Worm (Caenorhabditis elegans): ENCODE measurements around the gene C06H5.6.

The C06H5.6 gene

DNA sequence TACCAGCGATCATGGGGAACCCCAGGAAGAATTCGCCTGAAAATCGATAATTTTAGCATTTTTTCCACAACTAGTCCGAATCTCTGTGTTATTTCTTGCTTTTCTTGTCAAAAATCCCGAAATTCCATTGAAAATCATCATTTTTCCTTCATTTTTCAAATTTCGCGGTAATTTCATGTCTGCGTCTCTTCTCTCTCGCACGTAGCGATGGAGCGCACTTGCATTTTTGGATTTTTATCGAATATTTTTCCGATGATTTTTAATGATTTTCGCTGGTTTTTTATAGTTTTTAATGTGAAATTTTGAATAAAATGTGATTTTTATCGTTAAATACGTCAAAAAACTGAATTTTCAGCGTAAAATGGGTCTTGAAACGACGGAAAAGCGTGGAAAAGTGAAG lies 32.6 kb upstream of the C06H5.6 start, which contains the start of gene E01B7.2 (continued):
- no peak for TF ChIP-seq snpc-4 (GFP tag; optimal IDR thresholded peaks at IDR 0.05)
- TF ChIP-seq snpc-4 (tag; optimal IDR thresholded peaks at IDR 0.05): peak in 3 of 4 experiments; percentile 3 to 60 (median 27)
- no peak for TF ChIP-seq nhr-90 (tag; optimal IDR thresholded peaks at IDR 0.05)
- no peak for TF ChIP-seq Y79H2A.3 (GFP tag; conservative IDR thresholded peaks at IDR 0.05)
- TF ChIP-seq him-1 (tag; optimal IDR thresholded peaks at IDR 0.05): peak; percentile 36
- no peak for TF ChIP-seq ceh-27 (GFP tag; optimal IDR thresholded peaks at IDR 0.05)
- TF ChIP-seq hmg-20 (GFP tag; IDR thresholded peaks at IDR 0.05): no peak
- peak; percentile 40; the same call in 1 of the 2 replicates for TF ChIP-seq madf-8 (GFP tag; conservative IDR thresholded peaks at IDR 0.05)
- TF ChIP-seq lin-40 (tag; optimal IDR thresholded peaks at IDR 0.05): peak; percentile 70
- no peak for TF ChIP-seq madf-3 (GFP tag; IDR thresholded peaks at IDR 0.05)
- TF ChIP-seq zim-3 (tag; optimal IDR thresholded peaks at IDR 0.05): no peak
- peak; percentile 97 for TF ChIP-seq mcd-1 (GFP tag; IDR thresholded peaks at IDR 0.05)
- TF ChIP-seq repo-1 (tag; optimal IDR thresholded peaks at IDR 0.05): peak; percentile 6
- peak; percentile 75 for TF ChIP-seq rcor-1 (GFP tag; IDR thresholded peaks at IDR 0.05)
- no peak for TF ChIP-seq unc-130 (GFP tag; optimal IDR thresholded peaks at IDR 0.05)
- TF ChIP-seq tlf-1 (GFP tag; optimal IDR thresholded peaks at IDR 0.05): peak; percentile 27
- TF ChIP-seq nhr-179 (tag; optimal IDR thresholded peaks at IDR 0.05): no peak
- peak; percentile 74 for TF ChIP-seq Y53G8AR.9 (GFP tag; conservative IDR thresholded peaks at IDR 0.05)
- peak; percentile 70 for TF ChIP-seq F33H1.4 (GFP tag; IDR thresholded peaks at IDR 0.05)
- TF ChIP-seq F57A8.1 (GFP tag; optimal IDR thresholded peaks at IDR 0.05): no peak
- TF ChIP-seq tbp1 (GFP tag; optimal IDR thresholded peaks at IDR 0.05): peak; percentile 20
- peak; percentile 76 for TF ChIP-seq dpl-1 (GFP tag; optimal IDR thresholded peaks at IDR 0.05)

DNA sequence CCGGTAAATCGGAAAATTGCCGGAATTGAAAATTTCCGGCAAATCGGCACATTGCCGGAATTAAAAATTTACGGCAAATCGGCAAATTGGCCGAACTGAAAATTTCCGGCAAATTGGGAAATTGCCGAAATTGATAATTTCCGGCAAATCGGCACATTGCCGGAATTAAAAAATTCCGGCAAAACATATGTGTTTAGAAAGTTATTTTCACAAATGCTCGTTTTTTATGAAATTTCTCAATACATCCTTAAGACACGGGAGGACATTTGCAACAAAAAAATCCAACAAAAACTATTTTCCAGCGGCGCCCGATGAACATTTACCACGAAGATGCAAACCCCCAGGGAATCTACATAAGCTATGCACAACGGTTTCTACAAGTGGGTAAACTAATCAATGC lies 29.9 kb upstream of the C06H5.6 start, which contains the start of gene C06H5.8:
TSS of gene C06H5.8 (plus strand) at position 301 of the 400 bp plus-strand sequence.
- TF ChIP-seq hmg-1.2 (GFP tag; IDR thresholded peaks at IDR 0.05): no peak
- no peak for TF ChIP-seq F23B12.7 (tag; optimal IDR thresholded peaks at IDR 0.05; ENCODE audit: insufficient read depth)
- TF ChIP-seq C06A6.2 (GFP tag; conservative IDR thresholded peaks at IDR 0.05): no peak
- no peak for TF ChIP-seq ceh-27 (GFP tag; optimal IDR thresholded peaks at IDR 0.05)
- TF ChIP-seq egl-44 (GFP tag; IDR thresholded peaks at IDR 0.05): no peak
- no peak for TF ChIP-seq ceh-79 (tag; optimal IDR thresholded peaks at IDR 0.05)
- no peak for TF ChIP-seq ama-1 (optimal IDR thresholded peaks at IDR 0.05)
- no peak for TF ChIP-seq ama-1 (GFP tag; optimal IDR thresholded peaks at IDR 0.05)
- no peak for TF ChIP-seq aptf-2 (GFP tag; conservative IDR thresholded peaks at IDR 0.05)
- TF ChIP-seq F10E7.11 (tag; optimal IDR thresholded peaks at IDR 0.05): no peak
- no peak for TF ChIP-seq lin-26 (GFP tag; IDR thresholded peaks at IDR 0.05)
- no peak for TF ChIP-seq nfya-2 (GFP tag; IDR thresholded peaks at IDR 0.05)

DNA sequence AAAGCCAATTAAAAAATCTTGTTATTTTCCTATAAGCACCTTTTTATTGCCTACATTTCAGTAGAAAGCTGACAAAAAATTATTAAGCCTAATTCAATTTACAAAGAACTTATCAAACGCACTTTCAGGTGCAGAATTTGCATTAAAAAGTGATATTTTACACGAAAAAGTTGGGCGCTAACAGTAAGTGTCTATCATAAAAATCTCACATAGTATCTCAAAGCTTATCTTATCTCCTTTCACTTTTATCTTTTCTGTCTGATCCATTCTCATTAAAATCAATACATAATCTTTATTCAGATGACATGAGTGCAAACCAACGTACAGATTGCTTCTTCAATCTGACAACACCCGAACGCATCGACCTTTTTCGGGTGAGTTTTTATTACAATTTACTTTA lies 21.2 kb upstream of the C06H5.6 start, which contains the start of gene dcar-1:
TSS of gene dcar-1 (plus strand) at position 301 of the 400 bp plus-strand sequence.
- TF ChIP-seq aptf-2 (GFP tag; conservative IDR thresholded peaks at IDR 0.05) (no peak), ceh-58 (GFP tag; IDR thresholded peaks at IDR 0.05) (no peak), ztf-28 (GFP tag; IDR thresholded peaks at IDR 0.05) (no peak), Y53G8AR.9 (GFP tag; conservative IDR thresholded peaks at IDR 0.05) (no peak), T26A5.8 (tag; optimal IDR thresholded peaks at IDR 0.05) (no peak), madf-6 (GFP tag; IDR thresholded peaks at IDR 0.05) (no peak), F23B12.7 (tag; optimal IDR thresholded peaks at IDR 0.05; ENCODE audit: insufficient read depth) (no peak), nhr-120 (GFP tag; IDR thresholded peaks at IDR 0.05) (no peak), F22D6.2 (tag; optimal IDR thresholded peaks at IDR 0.05) (no peak), D2030.7 (GFP tag; IDR thresholded peaks at IDR 0.05) (no peak), sdz-38 (tag; optimal IDR thresholded peaks at IDR 0.05) (no peak), attf-3 (GFP tag; conservative IDR thresholded peaks at IDR 0.05) (no peak)

Data from whole organism, young adult.